Worm (Caenorhabditis elegans): ENCODE data around the gene unc-85.

unc-85 gene

DNA sequence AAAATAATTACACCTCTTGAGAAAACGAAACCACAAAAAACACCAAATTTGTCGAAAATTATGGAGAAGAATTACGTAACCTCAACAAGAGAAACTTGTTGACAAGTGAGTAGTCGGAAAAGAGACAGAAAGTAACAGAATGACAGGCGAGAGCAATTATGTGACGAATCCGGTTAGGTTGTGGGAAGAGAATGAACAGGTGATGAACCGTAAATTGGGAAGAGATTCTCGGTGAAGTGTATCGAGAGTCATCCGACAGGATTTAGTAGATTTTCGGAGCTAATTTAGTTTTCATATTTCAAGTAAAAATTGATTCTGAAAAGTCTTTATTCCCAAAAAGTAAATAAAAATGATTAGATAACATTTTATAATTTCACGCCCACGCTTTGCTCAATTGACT lies 20.5 kb upstream of the unc-85 start, which contains the start of gene T05A7.7:
Gene T05A7.7, minus strand, starts transcription at position 101 of the 400 bp plus-strand sequence.
- TF ChIP-seq B0310.2 (tag; optimal IDR thresholded peaks at IDR 0.05) (no peak), pes-1 (GFP tag; IDR thresholded peaks at IDR 0.05) (no peak), ama-1 (optimal IDR thresholded peaks at IDR 0.05) (no peak), tbx-37 (GFP tag; conservative IDR thresholded peaks at IDR 0.05) (no peak), flt-1 (GFP tag; IDR thresholded peaks at IDR 0.05) (no peak), sea-1 (GFP tag; conservative IDR thresholded peaks at IDR 0.05) (no peak), ceh-36 (tag; optimal IDR thresholded peaks at IDR 0.05) (no peak), ets-7 (tag; optimal IDR thresholded peaks at IDR 0.05) (no peak), hmbx-1 (tag; optimal IDR thresholded peaks at IDR 0.05) (no peak), ceh-13 (GFP tag; optimal IDR thresholded peaks at IDR 0.05) (no peak), scrt-1 (GFP tag; IDR thresholded peaks at IDR 0.05) (no peak), hnd-1 (tag; optimal IDR thresholded peaks at IDR 0.05) (no peak), aly-1 (tag; optimal IDR thresholded peaks at IDR 0.05) (no peak), hmg-4 (GFP tag; optimal IDR thresholded peaks at IDR 0.05) (no peak), F13C5.2 (tag; optimal IDR thresholded peaks at IDR 0.05) (no peak), tra-4 (tag; optimal IDR thresholded peaks at IDR 0.05) (no peak), tbx-11 (GFP tag; IDR thresholded peaks at IDR 0.05) (no peak)

DNA sequence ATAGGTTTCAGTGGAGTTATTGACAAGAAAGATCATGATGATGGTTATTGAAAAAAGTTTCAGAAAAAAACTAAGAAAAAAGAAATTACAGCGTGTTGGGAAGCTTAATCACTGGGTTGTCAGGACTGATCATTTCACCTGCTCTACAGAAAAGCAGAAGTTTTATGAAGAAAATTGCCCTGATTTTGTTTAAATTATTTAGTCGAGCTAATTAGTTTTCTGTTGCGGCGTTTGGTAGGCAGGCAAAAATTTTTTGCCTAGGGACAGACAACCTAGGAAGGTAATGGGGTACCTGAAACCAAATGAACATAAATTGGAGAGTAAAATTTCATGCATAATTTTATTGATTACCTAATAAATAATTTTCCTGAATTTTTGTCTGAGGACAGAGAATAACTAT lies 18.2 kb upstream of the unc-85 start, which contains the start of gene sre-40:
Gene sre-40, minus strand, starts transcription at position 101 of the 400 bp plus-strand sequence.
- TF ChIP-seq ama-1 (optimal IDR thresholded peaks at IDR 0.05) = no peak
- TF ChIP-seq tra-4 (tag; optimal IDR thresholded peaks at IDR 0.05) = no peak
- no peak for TF ChIP-seq ceh-13 (GFP tag; optimal IDR thresholded peaks at IDR 0.05)
- no peak for TF ChIP-seq tbx-11 (GFP tag; IDR thresholded peaks at IDR 0.05)
- TF ChIP-seq sea-1 (GFP tag; conservative IDR thresholded peaks at IDR 0.05) = no peak
- no peak for TF ChIP-seq ets-7 (tag; optimal IDR thresholded peaks at IDR 0.05)

DNA sequence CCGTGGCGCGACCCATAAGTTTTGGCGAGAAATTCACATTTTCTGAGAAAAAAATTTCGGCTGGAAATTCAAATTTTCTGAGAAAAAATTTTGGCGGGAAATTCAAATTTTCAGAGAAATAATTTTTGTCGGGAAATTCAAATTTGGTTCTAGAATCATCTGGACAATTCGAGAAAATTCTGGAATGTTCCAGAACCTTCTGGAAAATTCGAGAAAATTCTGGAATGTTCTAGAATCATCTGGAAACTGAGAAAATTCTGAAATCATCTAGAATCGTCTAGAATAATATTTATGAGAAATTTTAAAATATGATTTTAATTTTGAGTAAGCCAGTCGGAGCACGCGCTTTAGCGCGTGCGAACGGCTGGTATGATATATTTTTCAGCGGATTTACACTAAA lies 17.0 kb upstream of the unc-85 start:
- TF ChIP-seq scrt-1 (GFP tag; IDR thresholded peaks at IDR 0.05) (no peak), ets-7 (tag; optimal IDR thresholded peaks at IDR 0.05) (no peak), ceh-13 (GFP tag; optimal IDR thresholded peaks at IDR 0.05) (no peak), pes-1 (GFP tag; IDR thresholded peaks at IDR 0.05) (no peak), hmg-4 (GFP tag; optimal IDR thresholded peaks at IDR 0.05) (no peak)

DNA sequence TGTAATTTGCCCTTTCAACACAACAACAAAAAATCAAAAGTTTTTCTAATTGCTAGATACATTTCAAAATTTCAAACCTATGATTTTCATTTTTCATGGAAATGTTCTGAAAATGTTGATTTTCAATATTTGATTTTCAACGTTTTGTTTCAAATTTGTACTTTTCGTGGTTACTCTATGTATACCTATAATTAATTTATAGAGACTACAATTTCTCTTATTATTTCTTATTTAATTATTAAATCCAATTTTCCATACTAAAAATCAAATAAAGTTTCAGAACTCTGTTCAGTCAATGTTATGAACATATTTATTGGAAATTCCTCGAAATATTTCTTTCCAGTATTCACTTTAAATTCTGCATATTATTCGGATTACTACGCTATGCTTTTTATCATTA lies 14.9 kb upstream of the unc-85 start, which contains the start of gene sre-39:
Gene sre-39, plus strand, starts transcription at position 301 of the 400 bp plus-strand sequence.
- TF ChIP-seq ceh-13 (GFP tag; optimal IDR thresholded peaks at IDR 0.05) (no peak), pes-1 (GFP tag; IDR thresholded peaks at IDR 0.05) (no peak), tra-4 (tag; optimal IDR thresholded peaks at IDR 0.05) (no peak), scrt-1 (GFP tag; IDR thresholded peaks at IDR 0.05) (no peak), F13C5.2 (tag; optimal IDR thresholded peaks at IDR 0.05) (no peak), tbx-11 (GFP tag; IDR thresholded peaks at IDR 0.05) (no peak), hnd-1 (tag; optimal IDR thresholded peaks at IDR 0.05) (no peak), tbx-37 (GFP tag; conservative IDR thresholded peaks at IDR 0.05) (no peak), hmbx-1 (tag; optimal IDR thresholded peaks at IDR 0.05) (no peak), hmg-4 (GFP tag; optimal IDR thresholded peaks at IDR 0.05) (no peak), B0310.2 (tag; optimal IDR thresholded peaks at IDR 0.05) (no peak)

DNA sequence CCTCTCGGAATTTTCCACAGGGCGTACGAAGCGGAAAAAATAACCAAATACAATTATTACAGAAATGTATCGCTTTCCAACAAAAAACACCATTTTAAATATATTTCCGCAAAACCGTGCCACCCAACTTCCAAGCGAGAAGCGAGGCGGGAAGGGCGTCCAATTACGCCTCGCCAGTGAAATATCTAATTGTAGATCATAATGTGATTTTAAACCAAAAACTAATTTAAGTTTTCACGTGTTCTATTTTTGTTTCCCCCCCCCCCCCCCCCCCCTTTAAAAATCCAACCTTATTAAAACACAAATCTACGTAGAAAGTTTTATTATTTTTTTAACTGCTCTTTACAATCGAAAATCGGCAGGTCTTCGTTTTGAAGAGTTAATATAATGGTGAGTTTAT lies 12.4 kb upstream of the unc-85 start, which contains the start of gene F10G7.12:
Gene F10G7.12, plus strand, starts transcription at position 301 of the 400 bp plus-strand sequence.
- no peak for TF ChIP-seq F13C5.2 (tag; optimal IDR thresholded peaks at IDR 0.05)
- no peak for TF ChIP-seq ets-7 (tag; optimal IDR thresholded peaks at IDR 0.05)

DNA sequence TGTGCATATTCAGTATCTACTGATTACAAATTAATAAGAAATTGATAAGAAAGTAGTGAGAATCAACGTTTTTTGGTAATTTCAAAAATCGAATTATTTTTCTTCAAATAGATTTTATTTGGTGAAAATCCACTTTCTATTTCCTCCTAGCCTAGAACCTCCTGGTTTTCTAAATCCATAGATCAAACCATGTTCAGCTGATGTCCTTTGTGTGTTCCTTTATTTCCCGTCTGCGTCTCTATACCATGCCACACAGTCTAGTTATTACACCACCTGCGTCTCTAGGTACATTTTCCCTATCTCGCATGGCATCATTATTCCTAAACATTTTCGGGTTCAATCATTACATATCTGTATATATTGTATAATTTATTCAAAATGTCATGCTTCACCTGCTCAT lies 8.7 kb upstream of the unc-85 start, which contains the start of gene F10G7.5:
Gene F10G7.5, plus strand, starts transcription at position 286 of the 400 bp plus-strand sequence.
- no peak for TF ChIP-seq tbx-11 (GFP tag; IDR thresholded peaks at IDR 0.05)
- no peak for TF ChIP-seq scrt-1 (GFP tag; IDR thresholded peaks at IDR 0.05)
- TF ChIP-seq tbx-37 (GFP tag; conservative IDR thresholded peaks at IDR 0.05) = no peak
- no peak for TF ChIP-seq ama-1 (optimal IDR thresholded peaks at IDR 0.05)
- TF ChIP-seq pes-1 (GFP tag; IDR thresholded peaks at IDR 0.05) = no peak
- no peak for TF ChIP-seq ceh-13 (GFP tag; optimal IDR thresholded peaks at IDR 0.05)
- no peak for TF ChIP-seq hmg-4 (GFP tag; optimal IDR thresholded peaks at IDR 0.05)
- no peak for TF ChIP-seq ceh-36 (tag; optimal IDR thresholded peaks at IDR 0.05)
- TF ChIP-seq F13C5.2 (tag; optimal IDR thresholded peaks at IDR 0.05) = no peak
- no peak for TF ChIP-seq hnd-1 (tag; optimal IDR thresholded peaks at IDR 0.05)
- TF ChIP-seq tra-4 (tag; optimal IDR thresholded peaks at IDR 0.05) = no peak
- no peak for TF ChIP-seq sea-1 (GFP tag; conservative IDR thresholded peaks at IDR 0.05)
- TF ChIP-seq ets-7 (tag; optimal IDR thresholded peaks at IDR 0.05) = no peak

DNA sequence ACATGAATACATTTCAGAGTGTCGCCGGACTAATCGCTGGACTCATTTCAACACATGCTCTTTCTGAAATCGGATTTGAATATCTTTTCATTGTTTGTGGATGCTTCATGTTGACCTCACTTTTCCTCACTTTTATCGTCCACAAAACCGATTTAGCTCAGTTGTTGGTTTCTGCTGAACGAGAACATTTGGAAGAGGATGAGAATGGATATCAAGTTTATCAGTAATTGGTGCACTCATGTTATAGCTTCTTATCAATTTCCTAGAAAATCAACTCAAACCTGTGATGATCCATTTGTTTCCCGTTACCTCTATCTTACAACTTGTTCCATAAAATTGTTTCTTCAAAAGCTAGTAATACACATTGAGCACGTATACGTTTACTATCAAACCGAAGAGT lies 5.8 kb upstream of the unc-85 start:
- TF ChIP-seq ceh-13 (GFP tag; optimal IDR thresholded peaks at IDR 0.05) (no peak), hmbx-1 (tag; optimal IDR thresholded peaks at IDR 0.05) (no peak), tbx-11 (GFP tag; IDR thresholded peaks at IDR 0.05) (no peak)

DNA sequence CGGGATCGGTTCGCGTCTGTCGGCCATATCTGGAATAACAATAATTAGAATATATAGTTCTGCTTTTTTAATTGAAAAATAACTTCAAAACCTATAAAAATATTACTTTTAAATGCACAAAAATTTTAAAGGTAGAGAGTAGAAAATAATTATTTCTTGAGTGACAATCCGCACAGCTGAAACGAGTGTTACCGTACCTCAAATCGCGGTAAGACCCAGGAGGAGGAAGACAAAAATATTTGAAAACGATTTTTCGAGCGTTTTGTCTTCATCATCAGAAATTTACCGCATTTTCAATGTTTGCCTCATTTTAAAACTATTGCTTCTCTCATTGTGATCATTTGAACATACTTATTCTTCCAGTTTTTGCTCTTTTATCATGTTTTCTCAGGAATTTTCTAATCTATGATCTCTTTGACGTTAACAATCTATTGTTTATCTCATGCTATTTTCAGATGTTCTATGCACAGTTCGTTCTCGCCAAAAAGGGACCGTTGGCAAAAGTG lies 3.5 kb upstream of the unc-85 start, which contains the start of the genes rpn-5 and scc-1:
Gene rpn-5, minus strand, starts transcription at position 162 of the 506 bp plus-strand sequence.
Gene scc-1, plus strand, starts transcription at position 456 of the 506 bp plus-strand sequence.
- no peak for TF ChIP-seq hnd-1 (tag; optimal IDR thresholded peaks at IDR 0.05)
- TF ChIP-seq B0310.2 (tag; optimal IDR thresholded peaks at IDR 0.05) = no peak
- no peak for TF ChIP-seq tbx-37 (GFP tag; conservative IDR thresholded peaks at IDR 0.05)
- no peak for TF ChIP-seq ets-7 (tag; optimal IDR thresholded peaks at IDR 0.05)
- TF ChIP-seq ceh-36 (tag; optimal IDR thresholded peaks at IDR 0.05) = no peak
- TF ChIP-seq tbx-11 (GFP tag; IDR thresholded peaks at IDR 0.05) = no peak
- no peak for TF ChIP-seq tra-4 (tag; optimal IDR thresholded peaks at IDR 0.05)
